Worm (Caenorhabditis elegans): ENCODE data around the gene Y102A11A.1.

ce11 chrX:2046124-2046722 is 5.4 kb upstream of the Y102A11A.1 start, which contains the start of gene igcm-4:
- TF ChIP-seq ama-1 (optimal IDR thresholded peaks at IDR 0.05) (no peak), ets-7 (tag; optimal IDR thresholded peaks at IDR 0.05) (no peak), hmbx-1 (tag; optimal IDR thresholded peaks at IDR 0.05) (no peak)
